Fruit fly (Drosophila melanogaster) S2 (cell line): Measurements from ENCODE around the gene lqf.

Experiments
- CG8478 ChIP-seq: fragments of >200 bp; optimal IDR thresholded peaks from 2 replicates; lab custom pipeline; 2018
- CTCF ChIP-seq, 2 experiments: fragments of >200 bp; optimal IDR thresholded peaks; 2 replicates each; lab custom pipeline; 2018

dm6 chr3L:7560580-7560979, 32.0 kb downstream of the lqf start:
- no peak for TF ChIP-seq CG8478
- peak; percentile 73 to 80 for TF ChIP-seq CTCF (optimal IDR thresholded peaks at IDR 0.05; lab: Kevin White, UChicago)
